Fruit fly (Drosophila melanogaster) whole organism, adult: ENCODE data around the gene GstZ1.

Source experiments
- CG11617 ChIP-seq: fragments of 200-800 bp; sonication (Bioruptor generic); optimal IDR thresholded peaks from 2 replicates; lab custom pipeline; 2017; ENCODE audit warnings: mild to moderate bottlenecking, missing biosample characterization, missing genetic modification reagents, missing genetic modification characterization
- CG12768 ChIP-seq: fragments of 200-800 bp; sonication (Bioruptor generic); optimal IDR thresholded peaks from 2 replicates; lab custom pipeline; 2017; ENCODE audit warnings: missing biosample characterization, missing genetic modification characterization, mild to moderate bottlenecking, moderate library complexity, missing genetic modification reagents
- CG14711 ChIP-seq: fragments of 200-800 bp; sonication (Bioruptor generic); optimal IDR thresholded peaks from 2 replicates; lab custom pipeline; 2018; ENCODE audit warnings: missing biosample characterization, mild to moderate bottlenecking, missing genetic modification characterization, moderate library complexity
- CG1620 ChIP-seq: fragments of 200-800 bp; sonication (Bioruptor generic); optimal IDR thresholded peaks from 2 replicates; lab custom pipeline; 2016; ENCODE audit warnings: missing biosample characterization, missing genetic modification characterization
- CG33017 ChIP-seq: fragments of 200-800 bp; sonication (Bioruptor generic); optimal IDR thresholded peaks from 2 replicates; lab custom pipeline; 2018; ENCODE audit warnings: missing biosample characterization, mild to moderate bottlenecking, missing genetic modification characterization, moderate library complexity
- CG5204 ChIP-seq: fragments of 200-800 bp; sonication (Bioruptor generic); optimal IDR thresholded peaks from 2 replicates; lab custom pipeline; 2016; ENCODE audit warnings: missing biosample characterization, missing genetic modification characterization
- CG7045 ChIP-seq: fragments of 200-800 bp; sonication (Bioruptor generic); optimal IDR thresholded peaks from 2 replicates; lab custom pipeline; 2017; ENCODE audit warnings: missing biosample characterization, mild to moderate bottlenecking, missing genetic modification characterization
- CG7101 ChIP-seq: fragments of 200-800 bp; sonication (Bioruptor generic); optimal IDR thresholded peaks from 2 replicates; lab custom pipeline; 2018; ENCODE audit warnings: missing biosample characterization, mild to moderate bottlenecking, missing genetic modification characterization, moderate library complexity
- Clk ChIP-seq: fragments of 200-800 bp; sonication (Bioruptor generic); optimal IDR thresholded peaks from 2 replicates; lab custom pipeline; 2017; ENCODE audit warnings: missing biosample characterization, missing genetic modification characterization
- Crg-1 ChIP-seq: fragments of 200-800 bp; sonication (Bioruptor generic); optimal IDR thresholded peaks from 2 replicates; lab custom pipeline; 2016; ENCODE audit warnings: missing biosample characterization, missing genetic modification characterization
- Hr96 ChIP-seq: fragments of 200-800 bp; sonication (Bioruptor generic); optimal IDR thresholded peaks from 2 replicates; lab custom pipeline; 2016; ENCODE audit warnings: missing biosample characterization, missing genetic modification characterization
- Mnt ChIP-seq: fragments of 200-800 bp; sonication (Bioruptor generic); optimal IDR thresholded peaks from 2 replicates; lab custom pipeline; 2016; ENCODE audit warnings: missing biosample characterization, mild to moderate bottlenecking, missing genetic modification characterization
- bab1 ChIP-seq: fragments of 200-800 bp; sonication (Bioruptor generic); optimal IDR thresholded peaks from 3 replicates; lab custom pipeline; 2019; ENCODE audit warnings: missing biosample characterization, mild to moderate bottlenecking, missing genetic modification characterization, moderate library complexity
- cic ChIP-seq: fragments of 200-800 bp; sonication (Bioruptor generic); optimal IDR thresholded peaks from 2 replicates; lab custom pipeline; 2017; ENCODE audit warnings: missing biosample characterization, mild to moderate bottlenecking, missing genetic modification characterization, moderate library complexity
- cnc ChIP-seq, 2 experiments: fragments of >200 bp; optimal IDR thresholded peaks; 2 replicates each; lab custom pipeline; 2017
- kay ChIP-seq: fragments of 200-800 bp; sonication (Bioruptor generic); peaks from one replicate; lab custom pipeline; 2016; ENCODE audit warnings: missing biosample characterization, missing genetic modification characterization, borderline replicate concordance
- ovo ChIP-seq: fragments of 200-800 bp; sonication (Bioruptor generic); optimal IDR thresholded peaks from 2 replicates; lab custom pipeline; 2016; ENCODE audit warnings: missing biosample characterization, missing genetic modification characterization
- pad ChIP-seq: fragments of 200-800 bp; sonication (Bioruptor generic); optimal IDR thresholded peaks from 3 replicates; lab custom pipeline; 2017; ENCODE audit warnings: missing biosample characterization, missing genetic modification characterization, mild to moderate bottlenecking, moderate library complexity, missing genetic modification reagents
- tj ChIP-seq: fragments of 200-800 bp; sonication (Bioruptor generic); optimal IDR thresholded peaks from 3 replicates; lab custom pipeline; 2017; ENCODE audit warnings: missing biosample characterization, mild to moderate bottlenecking, missing genetic modification characterization, moderate library complexity
- toe ChIP-seq: fragments of 200-800 bp; sonication (Bioruptor generic); optimal IDR thresholded peaks from 2 replicates; lab custom pipeline; 2016; ENCODE audit warnings: missing biosample characterization, missing genetic modification characterization

Gene GstZ1

dm6 chr3R:9430344-9431253 lies 25.7 kb downstream of the GstZ1 start:
- TF ChIP-seq ovo = no peak
- TF ChIP-seq Crg-1 (GFP tag; lab: Kevin White, UChicago) = no peak
- TF ChIP-seq tj = no peak
- no peak for TF ChIP-seq toe (GFP tag; lab: Kevin White, UChicago)
- TF ChIP-seq Hr96 (GFP tag; lab: Kevin White, UChicago) = no peak
- TF ChIP-seq cnc (optimal IDR thresholded peaks at IDR 0.05; lab: Kevin White, UChicago) = no peak
- peak; percentile 16 for TF ChIP-seq cic (GFP tag; lab: Kevin White, UChicago)
- TF ChIP-seq CG11617 (GFP tag; lab: Kevin White, UChicago) = no peak
- peak; percentile 14 for TF ChIP-seq CG14711 (tag; lab: Kevin White, UChicago)
- no peak for TF ChIP-seq CG12768
- no peak for TF ChIP-seq CG5204 (GFP tag; lab: Kevin White, UChicago)
- no peak for TF ChIP-seq CG1620 (GFP tag; lab: Kevin White, UChicago)
- TF ChIP-seq pad (GFP tag; lab: Kevin White, UChicago) = no peak
- TF ChIP-seq Clk (GFP tag; lab: Kevin White, UChicago) = no peak
- TF ChIP-seq bab1 (GFP tag; lab: Kevin White, UChicago) = no peak
- TF ChIP-seq CG7045 = peak; percentile 69
- peak; percentile 5 for TF ChIP-seq Mnt (GFP tag; lab: Kevin White, UChicago)
- peak; percentile 45 for TF ChIP-seq CG33017 (tag; lab: Kevin White, UChicago)
- TF ChIP-seq kay (GFP tag; lab: Kevin White, UChicago) = peak; percentile 75
- peak; percentile 32 for TF ChIP-seq CG7101 (tag; lab: Kevin White, UChicago)

- TF ChIP-seq pad (GFP tag; lab: Kevin White, UChicago) (peak; percentile 48), CG5204 (GFP tag; lab: Kevin White, UChicago) (no peak), kay (GFP tag; lab: Kevin White, UChicago) (peak; percentile 98), Mnt (GFP tag; lab: Kevin White, UChicago) (peak; percentile 69), CG33017 (tag; lab: Kevin White, UChicago) (peak; percentile 85), ovo (no peak), CG7101 (tag; lab: Kevin White, UChicago) (peak; percentile 85), Crg-1 (GFP tag; lab: Kevin White, UChicago) (no peak), bab1 (GFP tag; lab: Kevin White, UChicago) (no peak), CG12768 (peak; percentile 80), Hr96 (GFP tag; lab: Kevin White, UChicago) (peak; percentile 78), CG7045 (peak; percentile 82), CG14711 (tag; lab: Kevin White, UChicago) (peak; percentile 62), toe (GFP tag; lab: Kevin White, UChicago) (no peak), CG11617 (GFP tag; lab: Kevin White, UChicago) (peak; percentile 43), cic (GFP tag; lab: Kevin White, UChicago) (peak; percentile 92), Clk (GFP tag; lab: Kevin White, UChicago) (peak; percentile 82), cnc (optimal IDR thresholded peaks at IDR 0.05; lab: Kevin White, UChicago) (no peak), CG1620 (GFP tag; lab: Kevin White, UChicago) (no peak), tj (peak; percentile 27)
Observed at dm6 chr3R:9428988-9429387, 27.4 kb downstream of the GstZ1 start.

dm6 chr3R:9428189-9428699 lies 28.1 kb downstream of the GstZ1 start:
- TF ChIP-seq Crg-1 (GFP tag; lab: Kevin White, UChicago) = no peak
- TF ChIP-seq CG33017 (tag; lab: Kevin White, UChicago) = peak; percentile 63
- peak; percentile 75 for TF ChIP-seq Mnt (GFP tag; lab: Kevin White, UChicago)
- TF ChIP-seq toe (GFP tag; lab: Kevin White, UChicago) = no peak
- peak; percentile 65 for TF ChIP-seq CG7101 (tag; lab: Kevin White, UChicago)
- TF ChIP-seq Clk (GFP tag; lab: Kevin White, UChicago) = peak; percentile 46
- TF ChIP-seq CG14711 (tag; lab: Kevin White, UChicago) = peak; percentile 26
- no peak for TF ChIP-seq kay (GFP tag; lab: Kevin White, UChicago)
- TF ChIP-seq CG12768 = peak; percentile 92
- TF ChIP-seq CG7045 = peak; percentile 65
- peak; percentile 65 for TF ChIP-seq ovo
- peak; percentile 90 for TF ChIP-seq cic (GFP tag; lab: Kevin White, UChicago)
- peak; percentile 43 for TF ChIP-seq CG11617 (GFP tag; lab: Kevin White, UChicago)
- TF ChIP-seq CG5204 (GFP tag; lab: Kevin White, UChicago) = no peak
- peak; percentile 34 for TF ChIP-seq bab1 (GFP tag; lab: Kevin White, UChicago)
- TF ChIP-seq pad (GFP tag; lab: Kevin White, UChicago) = peak; percentile 20
- TF ChIP-seq tj = peak; percentile 74
- no peak for TF ChIP-seq cnc (optimal IDR thresholded peaks at IDR 0.05; lab: Kevin White, UChicago)
- no peak for TF ChIP-seq CG1620 (GFP tag; lab: Kevin White, UChicago)
- TF ChIP-seq Hr96 (GFP tag; lab: Kevin White, UChicago) = peak; percentile 73

- TF ChIP-seq CG7101 (tag; lab: Kevin White, UChicago) = no peak
- TF ChIP-seq CG11617 (GFP tag; lab: Kevin White, UChicago) = no peak
- no peak for TF ChIP-seq CG12768
- TF ChIP-seq ovo = no peak
- TF ChIP-seq CG1620 (GFP tag; lab: Kevin White, UChicago) = no peak
Observed at dm6 chr3R:9427328-9427727, 29.0 kb downstream of the GstZ1 start.
